Worm (Caenorhabditis elegans) whole organism, L4 larva: Measurements from ENCODE around the gene C03G6.21.
A peak's percentile ranks its signal among the peaks of the same experiment; 100 is the strongest.

Source experiments
- D1046.2 ChIP-seq: fragments of 200-800 bp; sonication (Bioruptor generic); IDR thresholded peaks from 2 replicates; pipeline ENCODE4 v1.3.6; 2022; ENCODE audit warnings: missing genetic modification characterization, missing compliant biosample characterization
- F44E2.7 ChIP-seq: fragments of 200-800 bp; sonication (Bioruptor generic); IDR thresholded peaks from 2 replicates; pipeline ENCODE4 v2.1.2; 2022; ENCODE audit warnings: missing genetic modification characterization, missing compliant biosample characterization
- T26A8.4 ChIP-seq: fragments of 200-800 bp; sonication (Bioruptor generic); IDR thresholded peaks from 2 replicates; pipeline ENCODE4 v1.3.6; 2022; ENCODE audit warnings: missing genetic modification characterization, missing compliant biosample characterization
- ZK546.5 ChIP-seq, 2 experiments: sonication (generic microtip); optimal IDR thresholded peaks; 2 replicates each; lab custom pipeline; 2017; ENCODE audit warnings: missing biosample characterization in 2 of 2, missing genetic modification characterization in 2 of 2
- ama-1 ChIP-seq: fragments of 150-350 bp; optimal IDR thresholded peaks from 2 replicates; lab custom pipeline; 2014; ENCODE audit warnings: inconsistent platforms, mixed read lengths
- ceh-32 ChIP-seq: sonication (generic microtip); optimal IDR thresholded peaks from 2 replicates; lab custom pipeline; 2016; ENCODE audit warnings: mild to moderate bottlenecking, missing genetic modification characterization, missing compliant biosample characterization; ENCODE audit not compliant: poor library complexity
- ceh-44 ChIP-seq: fragments of 200-800 bp; sonication (Bioruptor generic); IDR thresholded peaks from 2 replicates; pipeline ENCODE4 v1.3.6; 2022; ENCODE audit warnings: missing genetic modification reagents, missing genetic modification characterization, missing compliant biosample characterization
- ces-1 ChIP-seq: fragments of 150-350 bp; sonication (generic microtip); optimal IDR thresholded peaks from 4 replicates; lab custom pipeline; 2014; ENCODE audit warnings: missing biosample characterization, missing genetic modification reagents, missing genetic modification characterization
- cey-2 ChIP-seq: sonication (generic microtip); optimal IDR thresholded peaks from 3 replicates; lab custom pipeline; 2017; ENCODE audit warnings: missing genetic modification characterization, mild to moderate bottlenecking, missing compliant biosample characterization, antibody characterized with exemption, borderline replicate concordance; ENCODE audit not compliant: insufficient read depth
- ctbp-1 ChIP-seq: fragments of 200-800 bp; sonication (Bioruptor generic); IDR thresholded peaks from 2 replicates; pipeline ENCODE4 v1.3.6; 2022; ENCODE audit warnings: missing genetic modification reagents, missing genetic modification characterization, missing compliant biosample characterization
- daf-12 ChIP-seq: fragments of 150-350 bp; optimal IDR thresholded peaks from 2 replicates; lab custom pipeline; 2014; ENCODE audit warnings: missing biosample characterization, missing genetic modification reagents, missing genetic modification characterization
- daf-16 ChIP-seq, 3 experiments: sonication (generic microtip); optimal IDR thresholded peaks; 2 replicates each; lab custom pipeline; 2016 to 2017; ENCODE audit warnings: missing genetic modification characterization in 3 of 3, missing genetic modification reagents in 3 of 3, mild to moderate bottlenecking in 2 of 3, missing compliant biosample characterization in 2 of 3, missing biosample characterization in 1 of 3, moderate library complexity in 1 of 3
- daf-8 ChIP-seq: fragments of 200-800 bp; sonication (Bioruptor generic); IDR thresholded peaks from 2 replicates; pipeline ENCODE4 v1.3.6; 2022; ENCODE audit warnings: missing genetic modification characterization, missing compliant biosample characterization
- dmd-6 ChIP-seq: fragments of 200-800 bp; sonication (Bioruptor generic); IDR thresholded peaks from 2 replicates; pipeline ENCODE4 v1.3.6; 2022; ENCODE audit warnings: missing genetic modification reagents, missing genetic modification characterization, missing compliant biosample characterization
- dmd-8 ChIP-seq: fragments of 200-800 bp; sonication (Bioruptor generic); IDR thresholded peaks from 2 replicates; pipeline ENCODE4 v1.3.6; 2022; ENCODE audit warnings: missing genetic modification characterization, missing compliant biosample characterization
- fkh-10 ChIP-seq: fragments of 150-350 bp; optimal IDR thresholded peaks from 2 replicates; lab custom pipeline; 2014; ENCODE audit warnings: missing biosample characterization, missing genetic modification reagents, missing genetic modification characterization
- gei-8 ChIP-seq: fragments of 200-800 bp; sonication (Bioruptor generic); optimal IDR thresholded peaks from 2 replicates; lab custom pipeline; 2018; ENCODE audit warnings: mild to moderate bottlenecking, missing genetic modification characterization, missing compliant biosample characterization
- hlh-30 ChIP-seq: sonication (generic microtip); optimal IDR thresholded peaks from 2 replicates; lab custom pipeline; 2017; ENCODE audit warnings: antibody characterized with exemption, mild to moderate bottlenecking, missing genetic modification characterization, missing compliant biosample characterization; ENCODE audit not compliant: insufficient read depth
- jun-1 ChIP-seq: fragments of 150-350 bp; optimal IDR thresholded peaks from 2 replicates; lab custom pipeline; 2014; ENCODE audit warnings: missing biosample characterization, missing genetic modification reagents, missing genetic modification characterization
- lin-29 ChIP-seq: fragments of 200-800 bp; sonication (Bioruptor generic); IDR thresholded peaks from 2 replicates; pipeline ENCODE4 v1.3.6; 2022; ENCODE audit warnings: missing genetic modification reagents, missing genetic modification characterization, missing compliant biosample characterization
- lin-39 ChIP-seq: fragments of 150-350 bp; optimal IDR thresholded peaks from 2 replicates; lab custom pipeline; 2014; ENCODE audit warnings: missing biosample characterization, missing genetic modification reagents, missing genetic modification characterization
- lir-3 ChIP-seq: sonication (generic microtip); optimal IDR thresholded peaks from 2 replicates; lab custom pipeline; 2016; ENCODE audit warnings: mild to moderate bottlenecking, missing genetic modification characterization, missing compliant biosample characterization
- lsy-2 ChIP-seq, 2 experiments: fragments of 150-350 bp in 1 of 2; sonication (generic microtip) in 1 of 2; optimal IDR thresholded peaks; 2 replicates each; lab custom pipeline; 2014 to 2017; ENCODE audit warnings: missing biosample characterization in 2 of 2, missing genetic modification characterization in 2 of 2
- madf-5 ChIP-seq, 2 experiments: fragments of 200-800 bp; sonication (Bioruptor generic); IDR thresholded peaks; 2 replicates each; pipeline ENCODE4 v1.3.6; 2022; ENCODE audit warnings: missing compliant biosample characterization in 2 of 2, missing genetic modification characterization in 2 of 2
- mdl-1 ChIP-seq, 2 experiments: fragments of 150-350 bp in 1 of 2; sonication (generic microtip) in 1 of 2; optimal IDR thresholded peaks; 2 replicates each; lab custom pipeline; 2014 to 2017; ENCODE audit warnings: missing biosample characterization in 2 of 2, missing genetic modification characterization in 2 of 2
- mep-1 ChIP-seq: fragments of 150-350 bp; sonication (generic microtip); optimal IDR thresholded peaks from 3 replicates; lab custom pipeline; 2014; ENCODE audit warnings: missing biosample characterization, missing genetic modification characterization
- mxl-2 ChIP-seq: fragments of 200-800 bp; sonication (Bioruptor generic); conservative IDR thresholded peaks from 2 replicates; pipeline ENCODE4 v1.3.6; 2022; ENCODE audit warnings: missing genetic modification reagents, missing genetic modification characterization, missing compliant biosample characterization
- nhr-102 ChIP-seq: sonication (generic microtip); optimal IDR thresholded peaks from 2 replicates; lab custom pipeline; 2016; ENCODE audit warnings: mild to moderate bottlenecking, missing genetic modification characterization, moderate library complexity, missing compliant biosample characterization
- nhr-237 ChIP-seq: sonication (generic microtip); optimal IDR thresholded peaks from 2 replicates; lab custom pipeline; 2017; ENCODE audit warnings: missing biosample characterization, missing genetic modification characterization
- nhr-41 ChIP-seq: fragments of 200-800 bp; sonication (Bioruptor generic); IDR thresholded peaks from 2 replicates; pipeline ENCODE4 v1.3.6; 2022; ENCODE audit warnings: missing genetic modification reagents, missing genetic modification characterization, missing compliant biosample characterization
- nhr-42 ChIP-seq: fragments of 200-800 bp; sonication (Bioruptor generic); IDR thresholded peaks from 2 replicates; pipeline ENCODE4 v1.3.6; 2022; ENCODE audit warnings: missing genetic modification characterization, missing compliant biosample characterization
- nhr-48 ChIP-seq: sonication (generic microtip); optimal IDR thresholded peaks from 2 replicates; lab custom pipeline; 2016; ENCODE audit warnings: mild to moderate bottlenecking, missing genetic modification characterization, missing compliant biosample characterization
- php-3 ChIP-seq: fragments of 200-800 bp; sonication (Bioruptor generic); IDR thresholded peaks from 2 replicates; pipeline ENCODE4 v1.3.6; 2022; ENCODE audit warnings: missing genetic modification reagents, missing genetic modification characterization, missing compliant biosample characterization
- saeg-2 ChIP-seq: fragments of 200-800 bp; sonication (Bioruptor generic); IDR thresholded peaks from 2 replicates; pipeline ENCODE4 v1.3.6; 2022; ENCODE audit warnings: missing genetic modification reagents, missing genetic modification characterization, missing compliant biosample characterization
- sdz-12 ChIP-seq: fragments of 200-800 bp; sonication (Bioruptor generic); optimal IDR thresholded peaks from 2 replicates; lab custom pipeline; 2018; ENCODE audit warnings: mild to moderate bottlenecking, missing genetic modification characterization, missing compliant biosample characterization
- skn-1 ChIP-seq: fragments of 150-350 bp; optimal IDR thresholded peaks from 2 replicates; lab custom pipeline; 2014; ENCODE audit warnings: missing biosample characterization, missing genetic modification characterization
- snpc-1.2 ChIP-seq: fragments of 200-800 bp; sonication (Bioruptor generic); IDR thresholded peaks from 2 replicates; pipeline ENCODE4 v1.3.6; 2022; ENCODE audit warnings: missing genetic modification reagents, missing genetic modification characterization, missing compliant biosample characterization
- unc-39 ChIP-seq: sonication (generic microtip); optimal IDR thresholded peaks from 2 replicates; lab custom pipeline; 2017; ENCODE audit warnings: missing biosample characterization, missing genetic modification characterization
- unc-62 ChIP-seq, 3 experiments: fragments of 150-350 bp in 1 of 3; sonication (generic microtip); optimal IDR thresholded peaks in 2 of 3; peaks in 1 of 3; 1 replicate in 1 of 3; 2 replicates in 2 of 3; lab custom pipeline; 2014 to 2017; ENCODE audit warnings: missing biosample characterization in 3 of 3, missing genetic modification characterization in 3 of 3, missing genetic modification reagents in 3 of 3, missing genotype in 1 of 3
- vab-7 ChIP-seq: fragments of 200-800 bp; sonication (Bioruptor generic); IDR thresholded peaks from 2 replicates; pipeline ENCODE4 v1.3.6; 2022; ENCODE audit warnings: missing genetic modification reagents, missing genetic modification characterization, missing compliant biosample characterization
- zfp-3 ChIP-seq: fragments of 200-800 bp; sonication (Bioruptor generic); conservative IDR thresholded peaks from 2 replicates; pipeline ENCODE4 v1.3.6; 2022; ENCODE audit warnings: missing genetic modification reagents, missing genetic modification characterization, missing compliant biosample characterization
- ztf-11 ChIP-seq: fragments of 150-350 bp; optimal IDR thresholded peaks from 2 replicates; lab custom pipeline; 2014; ENCODE audit warnings: missing biosample characterization, missing genetic modification characterization

The C03G6.21 gene

ce11 chrV:7326928-7327327 is 29.7 kb downstream of the C03G6.21 start, which contains the start of gene F10G2.4:
Gene F10G2.4, plus strand, starts transcription at chrV:7327228.
- TF ChIP-seq ama-1, result no peak
- no peak for TF ChIP-seq nhr-42 (GFP tag; lab: Robert Waterston, UW)
- TF ChIP-seq ctbp-1 (GFP tag; lab: Robert Waterston, UW), result no peak
- TF ChIP-seq saeg-2 (GFP tag; lab: Robert Waterston, UW), result no peak
- no peak for TF ChIP-seq mxl-2 (GFP tag; lab: Robert Waterston, UW)
- TF ChIP-seq ces-1 (GFP tag; lab: Kevin White, UChicago), result no peak
- TF ChIP-seq sdz-12 (GFP tag; lab: Kevin White, UChicago), result no peak
- no peak for TF ChIP-seq skn-1 (tag; lab: Kevin White, UChicago)
- TF ChIP-seq fkh-10, result no peak
- no peak for TF ChIP-seq lin-39
- TF ChIP-seq lsy-2 (tag; optimal IDR thresholded peaks at IDR 0.05; lab: Kevin White, UChicago), result no peak
- TF ChIP-seq mep-1 (tag; lab: Kevin White, UChicago), result no peak
- no peak for TF ChIP-seq lin-29 (GFP tag; lab: Robert Waterston, UW)
- TF ChIP-seq snpc-1.2 (GFP tag; lab: Robert Waterston, UW), result no peak

ce11 chrV:7325285-7325684 is 31.3 kb downstream of the C03G6.21 start, which contains the start of gene srx-92:
Gene srx-92, minus strand, starts transcription at chrV:7325385.
- TF ChIP-seq nhr-41 (GFP tag; lab: Robert Waterston, UW) (no peak), vab-7 (GFP tag; lab: Robert Waterston, UW) (no peak), D1046.2 (GFP tag; lab: Robert Waterston, UW) (no peak), daf-8 (GFP tag; lab: Robert Waterston, UW) (no peak), nhr-48 (tag; lab: Kevin White, UChicago) (no peak), T26A8.4 (GFP tag; lab: Robert Waterston, UW) (no peak), lin-29 (GFP tag; lab: Robert Waterston, UW) (no peak), hlh-30 (no peak), unc-39 (tag; lab: Kevin White, UChicago) (no peak), php-3 (GFP tag; lab: Robert Waterston, UW) (no peak), mdl-1 (tag; optimal IDR thresholded peaks at IDR 0.05; lab: Kevin White, UChicago) (no peak), ZK546.5 (tag; optimal IDR thresholded peaks at IDR 0.05; lab: Kevin White, UChicago) (no peak)

ce11 chrV:7321915-7322314 is 34.7 kb downstream of the C03G6.21 start, which contains the start of gene F10G2.10:
Gene F10G2.10, plus strand, starts transcription at chrV:7322215.
- no peak for TF ChIP-seq mep-1 (tag; lab: Kevin White, UChicago)
- TF ChIP-seq unc-62 (GFP tag; optimal IDR thresholded peaks at IDR 0.05 in 1 of 2; lab: Kevin White, UChicago), result peak in 1 of 2 experiments; percentile 39
- TF ChIP-seq unc-62 (tag; optimal IDR thresholded peaks at IDR 0.05; lab: Kevin White, UChicago), result no peak

ce11 chrV:7320909-7321308 is 35.7 kb downstream of the C03G6.21 start, which contains the start of gene lmd-4:
Gene lmd-4, minus strand, starts transcription at chrV:7321009.
- TF ChIP-seq lir-3, result no peak
- no peak for TF ChIP-seq nhr-102
- no peak for TF ChIP-seq gei-8 (GFP tag; lab: Kevin White, UChicago)
- TF ChIP-seq dmd-6 (GFP tag; lab: Robert Waterston, UW), result no peak
- no peak for TF ChIP-seq ztf-11 (tag; lab: Kevin White, UChicago)
- TF ChIP-seq, all 104 proteins: peak for 0

ce11 chrV:7313233-7313632 is 43.4 kb downstream of the C03G6.21 start, which contains the start of gene srx-6:
Gene srx-6, minus strand, starts transcription at chrV:7313333.
- TF ChIP-seq madf-5 (GFP tag; IDR thresholded peaks at IDR 0.05; lab: Robert Waterston, UW) (no peak), daf-16 (GFP tag; optimal IDR thresholded peaks at IDR 0.05; lab: Kevin White, UChicago) (no peak), daf-16 (tag; optimal IDR thresholded peaks at IDR 0.05; lab: Kevin White, UChicago) (no peak), zfp-3 (GFP tag; lab: Robert Waterston, UW) (no peak), ceh-44 (GFP tag; lab: Robert Waterston, UW) (no peak), daf-12 (no peak), nhr-237 (tag; lab: Kevin White, UChicago) (no peak), jun-1 (tag; lab: Kevin White, UChicago) (no peak), ceh-32 (tag; lab: Kevin White, UChicago) (no peak), mep-1 (tag; lab: Kevin White, UChicago) (no peak), dmd-8 (GFP tag; lab: Robert Waterston, UW) (no peak), snpc-1.2 (GFP tag; lab: Robert Waterston, UW) (no peak), ama-1 (no peak), nhr-102 (no peak), mxl-2 (GFP tag; lab: Robert Waterston, UW) (no peak), cey-2 (tag; lab: Kevin White, UChicago) (no peak), lin-39 (no peak), F44E2.7 (GFP tag; lab: Robert Waterston, UW) (no peak), unc-39 (tag; lab: Kevin White, UChicago) (no peak)
